Fruit fly (Drosophila melanogaster) whole organism, embryonic: ENCODE data around the gene BckdhA.

Experiments
- Awh ChIP-seq: fragments of 200-800 bp; sonication (Bioruptor generic); IDR thresholded peaks from 2 replicates; pipeline ENCODE4, ENCODE4 v1.3.6; 2022; ENCODE audit warnings: missing biosample characterization, missing genetic modification characterization
- B-H2 ChIP-seq: fragments of 200-800 bp; sonication (Bioruptor generic); optimal IDR thresholded peaks from 2 replicates; lab custom pipeline; 2018; ENCODE audit warnings: missing biosample characterization, mild to moderate bottlenecking, missing genetic modification characterization
- Blimp-1 ChIP-seq: fragments of 200-800 bp; sonication (Bioruptor generic); optimal IDR thresholded peaks from 3 replicates; lab custom pipeline; 2018; ENCODE audit warnings: missing biosample characterization, missing genetic modification characterization, mild to moderate bottlenecking, moderate library complexity, missing genetic modification reagents
- BtbVII ChIP-seq: fragments of 200-800 bp; sonication (Bioruptor generic); optimal IDR thresholded peaks from 3 replicates; lab custom pipeline; 2017; ENCODE audit warnings: missing biosample characterization, mild to moderate bottlenecking, missing genetic modification characterization
- CG11696 ChIP-seq: fragments of 200-800 bp; sonication (Bioruptor generic); IDR thresholded peaks from 2 replicates; pipeline ENCODE4 v1.3.6; 2022; ENCODE audit warnings: missing biosample characterization, missing genetic modification characterization
- CG12071 ChIP-seq: fragments of 200-800 bp; sonication (Bioruptor generic); optimal IDR thresholded peaks from 3 replicates; lab custom pipeline; 2018; ENCODE audit warnings: missing biosample characterization, mild to moderate bottlenecking, missing genetic modification characterization
- CG13424 ChIP-seq: fragments of 200-800 bp; sonication (Bioruptor generic); optimal IDR thresholded peaks from 2 replicates; lab custom pipeline; 2019; ENCODE audit warnings: missing biosample characterization, mild to moderate bottlenecking, missing genetic modification characterization, moderate library complexity
- CG14710 ChIP-seq: fragments of 200-800 bp; sonication (Bioruptor generic); optimal IDR thresholded peaks from 3 replicates; lab custom pipeline; 2019; ENCODE audit warnings: missing biosample characterization, mild to moderate bottlenecking, missing genetic modification characterization, moderate library complexity
- CG14860 ChIP-seq: fragments of 200-800 bp; sonication (Bioruptor generic); IDR thresholded peaks from 3 replicates; pipeline ENCODE4 v1.3.6; 2022; ENCODE audit warnings: missing biosample characterization, missing genetic modification characterization; ENCODE audit not compliant: partially characterized antibody
- CG1647 ChIP-seq: fragments of 200-800 bp; sonication (Bioruptor generic); optimal IDR thresholded peaks from 3 replicates; lab custom pipeline; 2016; ENCODE audit warnings: missing biosample characterization, missing genetic modification characterization
- CG1832 ChIP-seq: fragments of 200-800 bp; sonication (Bioruptor generic); optimal IDR thresholded peaks from 2 replicates; lab custom pipeline; 2017; ENCODE audit warnings: missing biosample characterization, mild to moderate bottlenecking, missing genetic modification characterization, inconsistent platforms
- CG18764 ChIP-seq: fragments of 200-800 bp; sonication (Bioruptor generic); optimal IDR thresholded peaks from 3 replicates; lab custom pipeline; 2016; ENCODE audit warnings: missing biosample characterization, missing genetic modification characterization
- CG2202 ChIP-seq: fragments of 200-800 bp; sonication (Bioruptor generic); optimal IDR thresholded peaks from 2 replicates; lab custom pipeline; 2018; ENCODE audit warnings: missing biosample characterization, mild to moderate bottlenecking, missing genetic modification characterization
- CG32767 ChIP-seq: fragments of 200-800 bp; sonication (Bioruptor generic); IDR thresholded peaks from 2 replicates; pipeline ENCODE4 v1.3.6; 2022; ENCODE audit warnings: missing biosample characterization, missing genetic modification characterization
- CG3995 ChIP-seq: fragments of 200-800 bp; sonication (Bioruptor generic); optimal IDR thresholded peaks from 3 replicates; lab custom pipeline; 2016; ENCODE audit warnings: missing biosample characterization, missing genetic modification characterization
- CG4820 ChIP-seq: fragments of 200-800 bp; sonication (Bioruptor generic); optimal IDR thresholded peaks from 3 replicates; lab custom pipeline; 2016; ENCODE audit warnings: missing biosample characterization, missing genetic modification characterization
- CG6689 ChIP-seq: fragments of 200-800 bp; sonication (Bioruptor generic); IDR thresholded peaks from 2 replicates; pipeline ENCODE4 v1.3.6; 2022; ENCODE audit warnings: missing biosample characterization, missing genetic modification characterization
- CHES-1-like ChIP-seq: fragments of 200-800 bp; sonication (Bioruptor generic); optimal IDR thresholded peaks from 2 replicates; lab custom pipeline; 2016; ENCODE audit warnings: missing biosample characterization, missing genetic modification characterization
- Deaf1 ChIP-seq: fragments of 200-800 bp; optimal IDR thresholded peaks from 3 replicates; lab custom pipeline; 2019; ENCODE audit warnings: missing biosample characterization, mild to moderate bottlenecking, missing genetic modification characterization, moderate library complexity
- E2f2 ChIP-seq: fragments of 200-800 bp; sonication (Bioruptor generic); IDR thresholded peaks from 2 replicates; pipeline ENCODE4 v1.3.6; 2022; ENCODE audit warnings: missing biosample characterization, missing genetic modification characterization
- ERR ChIP-seq: fragments of 200-800 bp; sonication (Bioruptor generic); optimal IDR thresholded peaks from 2 replicates; lab custom pipeline; 2016; ENCODE audit warnings: missing biosample characterization, missing genetic modification characterization
- HmgD ChIP-seq: fragments of 200-800 bp; sonication (Bioruptor generic); optimal IDR thresholded peaks from 3 replicates; lab custom pipeline; 2016; ENCODE audit warnings: missing biosample characterization, missing genetic modification characterization
- Hr3 ChIP-seq: fragments of 200-800 bp; sonication (Bioruptor generic); optimal IDR thresholded peaks from 3 replicates; lab custom pipeline; 2016; ENCODE audit warnings: missing biosample characterization, missing genetic modification characterization
- Mad ChIP-seq: fragments of 200-800 bp; sonication (Bioruptor generic); optimal IDR thresholded peaks from 2 replicates; lab custom pipeline; 2016; ENCODE audit warnings: missing biosample characterization, missing genetic modification characterization
- Mes4 ChIP-seq: fragments of 200-800 bp; sonication (Bioruptor generic); optimal IDR thresholded peaks from 2 replicates; lab custom pipeline; 2016; ENCODE audit warnings: missing biosample characterization, missing genetic modification characterization
- NK7.1 ChIP-seq: fragments of 200-800 bp; sonication (Bioruptor generic); optimal IDR thresholded peaks from 3 replicates; lab custom pipeline; 2016; ENCODE audit warnings: missing biosample characterization, missing genetic modification characterization
- Nf-YC ChIP-seq: fragments of 200-800 bp; optimal IDR thresholded peaks from 3 replicates; lab custom pipeline; 2019; ENCODE audit warnings: missing biosample characterization, mild to moderate bottlenecking, missing genetic modification characterization, moderate library complexity
- Ssrp ChIP-seq: fragments of 200-800 bp; sonication (Bioruptor generic); optimal IDR thresholded peaks from 2 replicates; lab custom pipeline; 2018; ENCODE audit warnings: missing biosample characterization, mild to moderate bottlenecking, missing genetic modification characterization, moderate library complexity
- Usf ChIP-seq: fragments of 200-800 bp; sonication (Bioruptor generic); optimal IDR thresholded peaks from 2 replicates; lab custom pipeline; 2017; ENCODE audit warnings: missing genotype, missing biosample characterization, missing genetic modification characterization
- ara ChIP-seq: fragments of 200-800 bp; sonication (Bioruptor generic); IDR thresholded peaks from 2 replicates; pipeline ENCODE4 v1.3.6; 2022; ENCODE audit warnings: missing biosample characterization, missing genetic modification characterization
- bowl ChIP-seq: fragments of 200-800 bp; sonication (Bioruptor generic); IDR thresholded peaks from 2 replicates; pipeline ENCODE4 v1.3.6; 2022; ENCODE audit warnings: missing biosample characterization, missing genetic modification characterization
- bsh ChIP-seq, 2 experiments: fragments of 200-800 bp; sonication (Bioruptor generic); optimal IDR thresholded peaks; 2 replicates each; lab custom pipeline; 2017 to 2018; ENCODE audit warnings: mild to moderate bottlenecking in 2 of 2, missing biosample characterization in 2 of 2, missing genetic modification characterization in 2 of 2, moderate library complexity in 1 of 2
- emc ChIP-seq: fragments of 200-800 bp; sonication (Bioruptor generic); optimal IDR thresholded peaks from 2 replicates; lab custom pipeline; 2016; ENCODE audit warnings: missing biosample characterization, missing genetic modification characterization
- gcm ChIP-seq: fragments of 200-800 bp; sonication (Bioruptor generic); optimal IDR thresholded peaks from 2 replicates; lab custom pipeline; 2019; ENCODE audit warnings: missing biosample characterization, mild to moderate bottlenecking, missing genetic modification characterization, moderate library complexity
- gcm2 ChIP-seq: fragments of 200-800 bp; sonication (Bioruptor generic); optimal IDR thresholded peaks from 2 replicates; lab custom pipeline; 2016; ENCODE audit warnings: missing biosample characterization, missing genetic modification characterization
- grau ChIP-seq: fragments of 200-800 bp; optimal IDR thresholded peaks from 3 replicates; lab custom pipeline; 2019; ENCODE audit warnings: missing biosample characterization, mild to moderate bottlenecking, missing genetic modification characterization, moderate library complexity
- her ChIP-seq: fragments of 200-800 bp; sonication (Bioruptor generic); optimal IDR thresholded peaks from 2 replicates; lab custom pipeline; 2016; ENCODE audit warnings: missing biosample characterization, missing genetic modification characterization
- kah ChIP-seq: fragments of 200-800 bp; sonication (Bioruptor generic); optimal IDR thresholded peaks from 2 replicates; lab custom pipeline; 2018; ENCODE audit warnings: missing biosample characterization, mild to moderate bottlenecking, missing genetic modification characterization
- lab ChIP-seq: fragments of 200-800 bp; sonication (Bioruptor generic); optimal IDR thresholded peaks from 3 replicates; lab custom pipeline; 2017; ENCODE audit warnings: missing biosample characterization, missing genetic modification characterization, mild to moderate bottlenecking, moderate library complexity, missing genetic modification reagents
- odd ChIP-seq: fragments of 200-800 bp; sonication (Bioruptor generic); optimal IDR thresholded peaks from 2 replicates; lab custom pipeline; 2017; ENCODE audit warnings: missing biosample characterization, mild to moderate bottlenecking, missing genetic modification characterization
- peb ChIP-seq: fragments of 200-800 bp; sonication (Bioruptor generic); IDR thresholded peaks from 2 replicates; pipeline ENCODE4 v1.3.6; 2022; ENCODE audit warnings: missing biosample characterization, missing genetic modification characterization
- pho ChIP-seq: fragments of 200-800 bp; sonication (Bioruptor generic); optimal IDR thresholded peaks from 2 replicates; lab custom pipeline; 2016; ENCODE audit warnings: missing biosample characterization, missing genetic modification characterization
- pnt ChIP-seq: fragments of 200-800 bp; sonication (Bioruptor generic); optimal IDR thresholded peaks from 3 replicates; lab custom pipeline; 2016; ENCODE audit warnings: missing biosample characterization, missing genetic modification characterization
- sisA ChIP-seq: fragments of 200-800 bp; sonication (Bioruptor generic); IDR thresholded peaks from 2 replicates; pipeline ENCODE4 v1.3.6; 2022; ENCODE audit warnings: missing biosample characterization, missing genetic modification characterization
- slbo ChIP-seq: fragments of 200-800 bp; sonication (Bioruptor generic); IDR thresholded peaks from 2 replicates; pipeline ENCODE4 v1.3.6; 2022; ENCODE audit warnings: missing biosample characterization, missing genetic modification characterization
- tx ChIP-seq: fragments of 200-800 bp; sonication (Bioruptor generic); optimal IDR thresholded peaks from 2 replicates; lab custom pipeline; 2016; ENCODE audit warnings: missing biosample characterization, missing genetic modification characterization
- unc-4 ChIP-seq: fragments of 200-800 bp; sonication (Bioruptor generic); IDR thresholded peaks from 2 replicates; pipeline ENCODE4 v1.3.6; 2022; ENCODE audit warnings: missing biosample characterization, missing genetic modification characterization; ENCODE audit not compliant: partially characterized antibody
- wdn ChIP-seq: fragments of 200-800 bp; sonication (Bioruptor generic); IDR thresholded peaks from 2 replicates; pipeline ENCODE4 v1.3.6; 2022; ENCODE audit warnings: missing biosample characterization, missing genetic modification characterization
- zfh1 ChIP-seq: fragments of 200-800 bp; sonication (Bioruptor generic); IDR thresholded peaks from 3 replicates; pipeline ENCODE4 v1.3.6; 2022; ENCODE audit warnings: missing biosample characterization, missing genetic modification characterization

The BckdhA gene

dm6 chr3R:9527907-9528842, 27.4 kb upstream of the BckdhA start (continued):
- TF ChIP-seq Blimp-1 (GFP tag; lab: Kevin White, UChicago): peak; percentile 83
- TF ChIP-seq NK7.1 (GFP tag; lab: Kevin White, UChicago): peak; percentile 86
- TF ChIP-seq B-H2 (GFP tag; lab: Kevin White, UChicago): peak; percentile 53
- peak; percentile 66 for TF ChIP-seq Deaf1
- TF ChIP-seq slbo (GFP tag; lab: Robert Waterston, UW): peak; percentile 93
- peak; percentile 64 for TF ChIP-seq Hr3
- peak; percentile 74 for TF ChIP-seq Mad
- peak; percentile 85 for TF ChIP-seq CG18764 (GFP tag; lab: Kevin White, UChicago)
- peak; percentile 43 for TF ChIP-seq gcm (GFP tag; lab: Kevin White, UChicago)
- peak; percentile 68; the same call in 1 of the 2 replicates for TF ChIP-seq bowl (GFP tag; lab: Robert Waterston, UW)
- TF ChIP-seq CG13424 (tag; lab: Kevin White, UChicago): peak; percentile 63
- peak; percentile 92 for TF ChIP-seq BtbVII (GFP tag; lab: Kevin White, UChicago)
- TF ChIP-seq unc-4: no peak
- TF ChIP-seq tx: peak; percentile 69
- TF ChIP-seq pnt (GFP tag; lab: Kevin White, UChicago): peak; percentile 78
- peak; percentile 71 for TF ChIP-seq Awh (GFP tag; lab: Robert Waterston, UW)
- peak; percentile 95 for TF ChIP-seq CG12071 (GFP tag; lab: Kevin White, UChicago)
- TF ChIP-seq CHES-1-like (GFP tag; lab: Kevin White, UChicago): peak; percentile 90
- TF ChIP-seq grau (tag; lab: Kevin White, UChicago): peak; percentile 83
- TF ChIP-seq HmgD (GFP tag; lab: Kevin White, UChicago): peak; percentile 91
- TF ChIP-seq ERR (GFP tag; lab: Kevin White, UChicago): peak; percentile 91
- peak; percentile 74 for TF ChIP-seq ara (GFP tag; lab: Robert Waterston, UW)
- peak; percentile 88 for TF ChIP-seq CG6689 (GFP tag; lab: Robert Waterston, UW)
- peak; percentile 86 for TF ChIP-seq sisA (GFP tag; lab: Robert Waterston, UW)
- peak; percentile 74 for TF ChIP-seq Nf-YC (tag; lab: Kevin White, UChicago)
- TF ChIP-seq CG1647: peak; percentile 94
- TF ChIP-seq Usf: peak; percentile 3
- TF ChIP-seq peb (GFP tag; lab: Robert Waterston, UW): peak; percentile 65; the same call in 1 of the 2 replicates
- peak; percentile 94 for TF ChIP-seq her (GFP tag; lab: Kevin White, UChicago)
- TF ChIP-seq CG3995 (GFP tag; lab: Kevin White, UChicago): peak; percentile 71
- peak; percentile 55 for TF ChIP-seq Mes4
- TF ChIP-seq E2f2: peak; percentile 63
- TF ChIP-seq emc: peak; percentile 88
- TF ChIP-seq zfh1 (GFP tag; lab: Robert Waterston, UW): peak; percentile 91
- TF ChIP-seq Ssrp (tag; lab: Kevin White, UChicago): peak; percentile 42
- TF ChIP-seq CG4820 (GFP tag; lab: Kevin White, UChicago): peak; percentile 81
- peak; percentile 35 for TF ChIP-seq CG14710 (tag; lab: Kevin White, UChicago)
- TF ChIP-seq gcm2 (GFP tag; lab: Kevin White, UChicago): peak; percentile 51
- TF ChIP-seq CG1832 (GFP tag; lab: Kevin White, UChicago): no peak
- TF ChIP-seq bsh (GFP tag; optimal IDR thresholded peaks at IDR 0.05; lab: Kevin White, UChicago): peak; percentile 41 to 73
- no peak for TF ChIP-seq CG14860
- TF ChIP-seq kah (GFP tag; lab: Kevin White, UChicago): peak; percentile 58
- TF ChIP-seq CG2202 (tag; lab: Kevin White, UChicago): peak; percentile 16
- peak; percentile 73 for TF ChIP-seq odd (GFP tag; lab: Kevin White, UChicago)
- peak; percentile 87 for TF ChIP-seq pho
- TF ChIP-seq CG11696 (GFP tag; lab: Robert Waterston, UW): peak; percentile 88
- TF ChIP-seq lab (GFP tag; lab: Kevin White, UChicago): peak; percentile 98
- peak; percentile 73 for TF ChIP-seq CG32767 (GFP tag; lab: Robert Waterston, UW)
- TF ChIP-seq wdn (GFP tag; lab: Robert Waterston, UW): peak; percentile 91
